Worm (Caenorhabditis elegans) whole organism, young adult: ENCODE data around the gene cdr-7.
A peak's percentile ranks its signal among the peaks of the same experiment; 100 is the strongest.

Source experiments
- C17E4.6 ChIP-seq: fragments of 200-800 bp; sonication (Bioruptor generic); IDR thresholded peaks from 2 replicates; pipeline ENCODE4 v1.3.6; 2022; ENCODE audit warnings: missing genetic modification reagents, missing genetic modification characterization, missing compliant biosample characterization
- F23B12.7 ChIP-seq: sonication (generic microtip); optimal IDR thresholded peaks from 2 replicates; lab custom pipeline; 2017; ENCODE audit warnings: missing genetic modification characterization, mild to moderate bottlenecking, missing compliant biosample characterization, antibody characterized with exemption, moderate library complexity; ENCODE audit not compliant: insufficient read depth
- F33H1.4 ChIP-seq: fragments of 200-800 bp; sonication (Bioruptor generic); IDR thresholded peaks from 2 replicates; pipeline ENCODE4 v1.3.6; 2022; ENCODE audit warnings: missing genetic modification reagents, missing genetic modification characterization, missing compliant biosample characterization
- F57C9.4 ChIP-seq: sonication (generic microtip); optimal IDR thresholded peaks from 2 replicates; lab custom pipeline; 2017; ENCODE audit warnings: mild to moderate bottlenecking, missing genetic modification characterization, missing compliant biosample characterization
- K11D2.4 ChIP-seq: fragments of 200-800 bp; sonication (Bioruptor generic); IDR thresholded peaks from 2 replicates; pipeline ENCODE4 v1.3.6; 2022; ENCODE audit warnings: missing genetic modification reagents, missing genetic modification characterization, missing compliant biosample characterization
- K12H6.12 ChIP-seq: fragments of 200-800 bp; sonication (Bioruptor generic); optimal IDR thresholded peaks from 2 replicates; lab custom pipeline; 2018; ENCODE audit warnings: mild to moderate bottlenecking, missing genetic modification characterization, missing compliant biosample characterization
- T26A5.8 ChIP-seq: sonication (generic microtip); optimal IDR thresholded peaks from 2 replicates; lab custom pipeline; 2016; ENCODE audit warnings: missing genetic modification characterization, missing compliant biosample characterization
- Y56A3A.18 ChIP-seq: fragments of 200-800 bp; sonication (Bioruptor generic); IDR thresholded peaks from 2 replicates; pipeline ENCODE4 v1.3.6; 2022; ENCODE audit warnings: missing genetic modification reagents, missing genetic modification characterization, missing compliant biosample characterization
- akir-1 ChIP-seq: fragments of 200-800 bp; sonication (Bioruptor generic); optimal IDR thresholded peaks from 2 replicates; lab custom pipeline; 2018; ENCODE audit warnings: mild to moderate bottlenecking, missing genetic modification characterization, moderate library complexity, missing compliant biosample characterization
- atf-7 ChIP-seq: sonication (generic microtip); optimal IDR thresholded peaks from 2 replicates; lab custom pipeline; 2017; ENCODE audit warnings: mild to moderate bottlenecking, missing genetic modification characterization, missing compliant biosample characterization
- athp-1 ChIP-seq: sonication (generic microtip); optimal IDR thresholded peaks from 2 replicates; lab custom pipeline; 2017; ENCODE audit warnings: mild to moderate bottlenecking, missing genetic modification characterization, missing compliant biosample characterization
- attf-3 ChIP-seq: fragments of 200-800 bp; sonication (Bioruptor generic); conservative IDR thresholded peaks from 2 replicates; pipeline ENCODE4 v1.3.6; 2022; ENCODE audit warnings: missing genetic modification reagents, missing genetic modification characterization, missing compliant biosample characterization
- attf-5 ChIP-seq: fragments of 200-800 bp; sonication (Bioruptor generic); optimal IDR thresholded peaks from 2 replicates; lab custom pipeline; 2018; ENCODE audit warnings: mild to moderate bottlenecking, missing genetic modification characterization, missing compliant biosample characterization
- ceh-100 ChIP-seq: fragments of 200-800 bp; sonication (Bioruptor generic); IDR thresholded peaks from 2 replicates; pipeline ENCODE4 v1.3.6; 2022; ENCODE audit warnings: missing genetic modification reagents, missing genetic modification characterization, missing compliant biosample characterization
- ceh-91 ChIP-seq: fragments of 200-800 bp; sonication (Bioruptor generic); IDR thresholded peaks from 2 replicates; pipeline ENCODE4 v1.3.6; 2022; ENCODE audit warnings: missing genetic modification reagents, missing genetic modification characterization, missing compliant biosample characterization
- chd-7 ChIP-seq: sonication (generic microtip); optimal IDR thresholded peaks from 2 replicates; lab custom pipeline; 2016; ENCODE audit warnings: mild to moderate bottlenecking, missing genetic modification characterization, moderate library complexity, missing compliant biosample characterization
- die-1 ChIP-seq: sonication (generic microtip); optimal IDR thresholded peaks from 2 replicates; lab custom pipeline; 2016; ENCODE audit warnings: missing genotype, mild to moderate bottlenecking, missing genetic modification characterization, missing compliant biosample characterization
- dox-1 ChIP-seq: fragments of 200-800 bp; sonication (Bioruptor generic); IDR thresholded peaks from 2 replicates; pipeline ENCODE4 v1.3.6; 2022; ENCODE audit warnings: missing genetic modification reagents, missing genetic modification characterization, missing compliant biosample characterization
- efl-1 ChIP-seq: fragments of 150-350 bp; optimal IDR thresholded peaks from 2 replicates; lab custom pipeline; 2014; ENCODE audit warnings: missing biosample characterization, missing genetic modification reagents, missing genetic modification characterization
- fkh-3 ChIP-seq: sonication (generic microtip); optimal IDR thresholded peaks from 2 replicates; lab custom pipeline; 2016; ENCODE audit warnings: mild to moderate bottlenecking, missing genetic modification characterization, missing compliant biosample characterization
- hmg-1.2 ChIP-seq: fragments of 200-800 bp; sonication (Bioruptor generic); IDR thresholded peaks from 2 replicates; pipeline ENCODE4 v1.3.6; 2022; ENCODE audit warnings: missing genetic modification reagents, missing genetic modification characterization, missing compliant biosample characterization
- hrde-1 ChIP-seq: sonication (generic microtip); optimal IDR thresholded peaks from 2 replicates; lab custom pipeline; 2016; ENCODE audit warnings: missing genetic modification characterization, mild to moderate bottlenecking, missing compliant biosample characterization, moderate library complexity, missing genotype, missing genetic modification reagents, borderline replicate concordance
- lag-1 ChIP-seq: fragments of 200-800 bp; sonication (Bioruptor generic); IDR thresholded peaks from 2 replicates; pipeline ENCODE4 v1.3.6; 2022; ENCODE audit warnings: missing genetic modification reagents, missing genetic modification characterization, missing compliant biosample characterization
- let-526 ChIP-seq: fragments of 200-800 bp; sonication (Bioruptor generic); IDR thresholded peaks from 2 replicates; pipeline ENCODE4 v1.3.6; 2022; ENCODE audit warnings: missing genetic modification reagents, missing genetic modification characterization, missing compliant biosample characterization
- let-607 ChIP-seq, 2 experiments: fragments of 200-800 bp in 1 of 2; sonication (Bioruptor generic) in 1 of 2; sonication (generic microtip) in 1 of 2; optimal IDR thresholded peaks; 2 replicates each; lab custom pipeline; 2016 to 2018; ENCODE audit warnings: mild to moderate bottlenecking in 2 of 2, missing compliant biosample characterization in 2 of 2, missing genetic modification characterization in 2 of 2, moderate library complexity in 2 of 2, missing genotype in 1 of 2
- lin-40 ChIP-seq: sonication (generic microtip); optimal IDR thresholded peaks from 2 replicates; lab custom pipeline; 2016; ENCODE audit warnings: missing genetic modification characterization, mild to moderate bottlenecking, missing compliant biosample characterization, missing genotype, missing genetic modification reagents
- lsy-27 ChIP-seq: sonication (generic microtip); optimal IDR thresholded peaks from 2 replicates; lab custom pipeline; 2017; ENCODE audit warnings: missing genetic modification characterization, mild to moderate bottlenecking, missing compliant biosample characterization, antibody characterized with exemption, missing genotype, borderline replicate concordance; ENCODE audit not compliant: insufficient read depth
- madf-6 ChIP-seq: fragments of 200-800 bp; sonication (Bioruptor generic); IDR thresholded peaks from 2 replicates; pipeline ENCODE4 v1.3.6; 2022; ENCODE audit warnings: missing genetic modification reagents, missing genetic modification characterization, missing compliant biosample characterization
- madf-8 ChIP-seq: fragments of 200-800 bp; sonication (Bioruptor generic); conservative IDR thresholded peaks from 2 replicates; pipeline ENCODE4 v1.3.6; 2022; ENCODE audit warnings: missing genetic modification reagents, missing genetic modification characterization, missing compliant biosample characterization
- mcd-1 ChIP-seq: fragments of 200-800 bp; sonication (Bioruptor generic); IDR thresholded peaks from 2 replicates; pipeline ENCODE4 v1.3.6; 2022; ENCODE audit warnings: missing genetic modification reagents, missing genetic modification characterization, missing compliant biosample characterization
- nfya-1 ChIP-seq: sonication (generic microtip); optimal IDR thresholded peaks from 2 replicates; lab custom pipeline; 2017; ENCODE audit warnings: antibody characterized with exemption, missing compliant biosample characterization, missing genetic modification characterization, borderline replicate concordance; ENCODE audit not compliant: insufficient read depth
- nhr-80 ChIP-seq: sonication (generic microtip); optimal IDR thresholded peaks from 2 replicates; lab custom pipeline; 2016; ENCODE audit warnings: missing genetic modification characterization, missing compliant biosample characterization
- rec-8 ChIP-seq, 2 experiments: sonication (generic microtip); optimal IDR thresholded peaks; 2 replicates each; lab custom pipeline; 2016; ENCODE audit warnings: mild to moderate bottlenecking in 2 of 2, missing genetic modification characterization in 2 of 2, missing genetic modification reagents in 2 of 2, missing genotype in 2 of 2, missing biosample characterization in 1 of 2, missing compliant biosample characterization in 1 of 2, moderate library complexity in 1 of 2
- snpc-1.1 ChIP-seq: sonication (generic microtip); optimal IDR thresholded peaks from 2 replicates; lab custom pipeline; 2017; ENCODE audit warnings: missing genetic modification characterization, mild to moderate bottlenecking, missing compliant biosample characterization, antibody characterized with exemption, moderate library complexity, missing genotype, missing genetic modification reagents; ENCODE audit not compliant: insufficient read depth
- tbp1 ChIP-seq: fragments of 200-800 bp; sonication (Bioruptor generic); optimal IDR thresholded peaks from 2 replicates; lab custom pipeline; 2018; ENCODE audit warnings: mild to moderate bottlenecking, missing genetic modification characterization, missing compliant biosample characterization
- xnd-1 ChIP-seq: sonication (generic microtip); optimal IDR thresholded peaks from 2 replicates; lab custom pipeline; 2016; ENCODE audit warnings: missing genotype, missing genetic modification reagents, missing genetic modification characterization, missing compliant biosample characterization
- ztf-22 ChIP-seq: fragments of 200-800 bp; sonication (Bioruptor generic); optimal IDR thresholded peaks from 2 replicates; lab custom pipeline; 2018; ENCODE audit warnings: mild to moderate bottlenecking, missing genetic modification characterization, moderate library complexity, missing compliant biosample characterization
- ztf-26 ChIP-seq: sonication (generic microtip); optimal IDR thresholded peaks from 2 replicates; lab custom pipeline; 2017; ENCODE audit warnings: missing genetic modification characterization, missing compliant biosample characterization
- ztf-3 ChIP-seq: fragments of 200-800 bp; sonication (Bioruptor generic); optimal IDR thresholded peaks from 2 replicates; lab custom pipeline; 2018; ENCODE audit warnings: mild to moderate bottlenecking, missing genetic modification characterization, missing compliant biosample characterization
- ztf-6 ChIP-seq: fragments of 200-800 bp; sonication (Bioruptor generic); IDR thresholded peaks from 2 replicates; pipeline ENCODE4 v1.3.6; 2022; ENCODE audit warnings: missing genetic modification reagents, missing genetic modification characterization, missing compliant biosample characterization

The cdr-7 gene

ce11 chrV:12401383-12401782 is 10.5 kb downstream of the cdr-7 start, which contains the start of gene K01D12.7:
Gene K01D12.7, minus strand, starts transcription at chrV:12401483.
- 0 out of 2 replicates have a peak, but pooled peaks have one; percentile 31 for TF ChIP-seq attf-3 (GFP tag; lab: Robert Waterston, UW)
- TF ChIP-seq efl-1 (GFP tag; lab: Kevin White, UChicago): peak; percentile 22
- no peak for TF ChIP-seq dox-1 (GFP tag; lab: Robert Waterston, UW)
- no peak for TF ChIP-seq lin-40 (tag; lab: Kevin White, UChicago)
- TF ChIP-seq madf-8 (GFP tag; lab: Robert Waterston, UW): 0 out of 2 replicates have a peak, but pooled peaks have one; percentile 7
- TF ChIP-seq madf-6 (GFP tag; lab: Robert Waterston, UW): peak; percentile 80

- TF ChIP-seq fkh-3 (no peak), let-607 (tag; optimal IDR thresholded peaks at IDR 0.05; lab: Kevin White, UChicago) (no peak), ceh-91 (no peak), lsy-27 (tag; lab: Kevin White, UChicago) (no peak), hmg-1.2 (GFP tag; lab: Robert Waterston, UW) (no peak), madf-6 (GFP tag; lab: Robert Waterston, UW) (peak; percentile 29; the same call in 1 of the 2 replicates), rec-8 (tag; optimal IDR thresholded peaks at IDR 0.05; lab: Kevin White, UChicago) (no peak), F23B12.7 (tag; lab: Kevin White, UChicago) (peak; percentile 4), C17E4.6 (GFP tag; lab: Robert Waterston, UW) (no peak), attf-5 (GFP tag; lab: Kevin White, UChicago) (peak; percentile 7), attf-3 (GFP tag; lab: Robert Waterston, UW) (peak; percentile 96), let-526 (GFP tag; lab: Robert Waterston, UW) (no peak), hrde-1 (tag; lab: Kevin White, UChicago) (no peak), akir-1 (GFP tag; lab: Kevin White, UChicago) (no peak), nhr-80 (tag; lab: Kevin White, UChicago) (peak; percentile 18), atf-7 (tag; lab: Kevin White, UChicago) (peak; percentile 33), ztf-26 (tag; lab: Kevin White, UChicago) (no peak), ztf-3 (GFP tag; lab: Kevin White, UChicago) (no peak)
These were observed 11.2 kb downstream of the cdr-7 start, which contains the start of the genes K01D12.20 and miga-1 for ce11 chrV:12400677-12401236. Gene K01D12.20, minus strand, starts transcription at chrV:12400814. Gene miga-1, minus strand, starts transcription at chrV:12400859.

- TF ChIP-seq K11D2.4 (GFP tag; lab: Robert Waterston, UW): no peak
- TF ChIP-seq lag-1 (GFP tag; lab: Robert Waterston, UW): no peak
- TF ChIP-seq F57C9.4 (tag; lab: Kevin White, UChicago): no peak
- no peak for TF ChIP-seq ztf-6 (GFP tag; lab: Robert Waterston, UW)
- TF ChIP-seq T26A5.8 (tag; lab: Kevin White, UChicago): no peak
- TF ChIP-seq efl-1 (GFP tag; lab: Kevin White, UChicago): no peak
- TF ChIP-seq ztf-22 (GFP tag; lab: Kevin White, UChicago): no peak
- TF ChIP-seq dox-1 (GFP tag; lab: Robert Waterston, UW): no peak
- TF ChIP-seq mcd-1 (GFP tag; lab: Robert Waterston, UW): no peak
- no peak for TF ChIP-seq ceh-100 (GFP tag; lab: Robert Waterston, UW)
- no peak for TF ChIP-seq nfya-1
- no peak for TF ChIP-seq snpc-1.1 (tag; lab: Kevin White, UChicago)
- TF ChIP-seq Y56A3A.18 (GFP tag; lab: Robert Waterston, UW): no peak
- TF ChIP-seq F33H1.4 (GFP tag; lab: Robert Waterston, UW): no peak
- no peak for TF ChIP-seq tbp1 (GFP tag; lab: Kevin White, UChicago)
- no peak for TF ChIP-seq xnd-1 (tag; lab: Kevin White, UChicago)
- TF ChIP-seq athp-1 (tag; lab: Kevin White, UChicago): no peak
- no peak for TF ChIP-seq die-1 (tag; lab: Kevin White, UChicago)
- no peak for TF ChIP-seq K12H6.12 (tag; lab: Kevin White, UChicago)
- TF ChIP-seq chd-7 (tag; lab: Kevin White, UChicago): no peak
These were observed 14.4 kb downstream of the cdr-7 start, which contains the start of gene K01D12.5 for ce11 chrV:12397545-12397944. Gene K01D12.5, plus strand, starts transcription at chrV:12397845.
